Fruit fly (Drosophila melanogaster) whole organism, embryonic: ENCODE results near the gene CG43120.

Source experiments
- CG11504 ChIP-seq: fragments of 200-800 bp; sonication (Bioruptor generic); optimal IDR thresholded peaks from 3 replicates; lab custom pipeline; 2019; ENCODE audit warnings: missing biosample characterization, mild to moderate bottlenecking, missing genetic modification characterization, moderate library complexity
- CG12236 ChIP-seq: fragments of 200-800 bp; sonication (Bioruptor generic); optimal IDR thresholded peaks from 2 replicates; lab custom pipeline; 2016; ENCODE audit warnings: missing biosample characterization, missing genetic modification characterization
- CG15011 ChIP-seq: fragments of 200-800 bp; sonication (Bioruptor generic); optimal IDR thresholded peaks from 3 replicates; lab custom pipeline; 2018; ENCODE audit warnings: missing biosample characterization, mild to moderate bottlenecking, missing genetic modification characterization
- CG15269 ChIP-seq: fragments of 200-800 bp; sonication (Bioruptor generic); optimal IDR thresholded peaks from 2 replicates; lab custom pipeline; 2018; ENCODE audit warnings: missing biosample characterization, mild to moderate bottlenecking, missing genetic modification characterization, moderate library complexity
- CG1647 ChIP-seq: fragments of 200-800 bp; sonication (Bioruptor generic); optimal IDR thresholded peaks from 3 replicates; lab custom pipeline; 2016; ENCODE audit warnings: missing biosample characterization, missing genetic modification characterization
- CG16815 ChIP-seq: fragments of 200-800 bp; sonication (Bioruptor generic); optimal IDR thresholded peaks from 3 replicates; lab custom pipeline; 2017; ENCODE audit warnings: missing biosample characterization, mild to moderate bottlenecking, missing genetic modification characterization
- CG17328 ChIP-seq: fragments of 200-800 bp; sonication (Bioruptor generic); IDR thresholded peaks from 2 replicates; pipeline ENCODE4 v1.3.6; 2022; ENCODE audit warnings: missing biosample characterization, missing genetic modification characterization
- CG17385 ChIP-seq: fragments of 200-800 bp; sonication (Bioruptor generic); optimal IDR thresholded peaks from 3 replicates; lab custom pipeline; 2018; ENCODE audit warnings: missing biosample characterization, mild to moderate bottlenecking, missing genetic modification characterization
- CG17568 ChIP-seq: fragments of 200-800 bp; sonication (Bioruptor generic); optimal IDR thresholded peaks from 2 replicates; lab custom pipeline; 2018; ENCODE audit warnings: missing biosample characterization, mild to moderate bottlenecking, missing genetic modification characterization, moderate library complexity
- CG2202 ChIP-seq: fragments of 200-800 bp; sonication (Bioruptor generic); optimal IDR thresholded peaks from 2 replicates; lab custom pipeline; 2018; ENCODE audit warnings: missing biosample characterization, mild to moderate bottlenecking, missing genetic modification characterization
- CG3726 ChIP-seq: fragments of 200-800 bp; sonication (Bioruptor generic); IDR thresholded peaks from 3 replicates; pipeline ENCODE4, ENCODE4 v1.3.6; 2022; ENCODE audit warnings: missing biosample characterization, missing genetic modification characterization
- CG42726 ChIP-seq: fragments of 200-800 bp; sonication (Bioruptor generic); IDR thresholded peaks from 2 replicates; pipeline ENCODE4 v1.3.6; 2022; ENCODE audit warnings: missing biosample characterization, missing genetic modification characterization; ENCODE audit not compliant: partially characterized antibody
- CG43689 ChIP-seq: fragments of 200-800 bp; sonication (Bioruptor generic); IDR thresholded peaks from 2 replicates; pipeline ENCODE4 v1.3.6; 2022; ENCODE audit warnings: missing biosample characterization, missing genetic modification characterization
- CG6689 ChIP-seq: fragments of 200-800 bp; sonication (Bioruptor generic); IDR thresholded peaks from 2 replicates; pipeline ENCODE4 v1.3.6; 2022; ENCODE audit warnings: missing biosample characterization, missing genetic modification characterization
- CG9437 ChIP-seq: fragments of 200-800 bp; sonication (Bioruptor generic); optimal IDR thresholded peaks from 2 replicates; lab custom pipeline; 2018; ENCODE audit warnings: missing biosample characterization, mild to moderate bottlenecking, missing genetic modification characterization
- CG9817 ChIP-seq: fragments of 200-800 bp; sonication (Bioruptor generic); optimal IDR thresholded peaks from 2 replicates; lab custom pipeline; 2018; ENCODE audit warnings: missing biosample characterization, mild to moderate bottlenecking, missing genetic modification characterization, moderate library complexity
- HmgD ChIP-seq: fragments of 200-800 bp; sonication (Bioruptor generic); optimal IDR thresholded peaks from 3 replicates; lab custom pipeline; 2016; ENCODE audit warnings: missing biosample characterization, missing genetic modification characterization
- Hr78 ChIP-seq, 2 experiments: fragments of 200-800 bp in 1 of 2; fragments of >200 bp in 1 of 2; sonication (Bioruptor generic) in 1 of 2; optimal IDR thresholded peaks; 2 replicates each; lab custom pipeline; 2017 to 2019; ENCODE audit warnings: missing biosample characterization in 2 of 2, missing genetic modification characterization in 2 of 2, mild to moderate bottlenecking in 1 of 2, moderate library complexity in 1 of 2
- Lim3 ChIP-seq: fragments of 200-800 bp; sonication (Bioruptor generic); IDR thresholded peaks from 2 replicates; pipeline ENCODE4 v1.3.6; 2022; ENCODE audit warnings: missing biosample characterization, missing genetic modification characterization
- NC2β ChIP-seq: fragments of 200-800 bp; sonication (Bioruptor generic); optimal IDR thresholded peaks from 2 replicates; lab custom pipeline; 2016; ENCODE audit warnings: missing biosample characterization, missing genetic modification characterization
- Nf-YB ChIP-seq: fragments of 200-800 bp; sonication (Bioruptor generic); optimal IDR thresholded peaks from 3 replicates; lab custom pipeline; 2019; ENCODE audit warnings: missing biosample characterization, mild to moderate bottlenecking, missing genetic modification characterization, moderate library complexity
- Oli ChIP-seq: fragments of 200-800 bp; sonication (Bioruptor generic); optimal IDR thresholded peaks from 2 replicates; lab custom pipeline; 2018; ENCODE audit warnings: missing biosample characterization, mild to moderate bottlenecking, missing genetic modification characterization, moderate library complexity
- Optix ChIP-seq: fragments of 200-800 bp; sonication (Bioruptor generic); IDR thresholded peaks from 3 replicates; pipeline ENCODE4 v1.3.6; 2022; ENCODE audit warnings: missing biosample characterization, missing genetic modification characterization
- Rfx ChIP-seq: fragments of 200-800 bp; sonication (Bioruptor generic); IDR thresholded peaks from 2 replicates; pipeline ENCODE4 v1.3.6; 2022; ENCODE audit warnings: missing biosample characterization, missing genetic modification characterization
- Sox102F ChIP-seq: fragments of 200-800 bp; sonication (Bioruptor generic); optimal IDR thresholded peaks from 2 replicates; lab custom pipeline; 2018; ENCODE audit warnings: missing biosample characterization, mild to moderate bottlenecking, missing genetic modification characterization, moderate library complexity
- Spps ChIP-seq: fragments of 200-800 bp; sonication (Bioruptor generic); optimal IDR thresholded peaks from 2 replicates; lab custom pipeline; 2018; ENCODE audit warnings: missing biosample characterization, mild to moderate bottlenecking, missing genetic modification characterization
- Stat92E ChIP-seq, 3 experiments: fragments of >200 bp in 2 of 3; fragments of 200-800 bp in 1 of 3; sonication (Bioruptor generic) in 1 of 3; optimal IDR thresholded peaks; 2 replicates each; lab custom pipeline; 2017 to 2019; ENCODE audit warnings: missing biosample characterization in 3 of 3, missing genetic modification characterization in 3 of 3, mild to moderate bottlenecking in 1 of 3, moderate library complexity in 1 of 3
- Vsx1 ChIP-seq: fragments of 200-800 bp; sonication (Bioruptor generic); optimal IDR thresholded peaks from 2 replicates; lab custom pipeline; 2017; ENCODE audit warnings: missing biosample characterization, mild to moderate bottlenecking, missing genetic modification characterization, missing genetic modification reagents
- YL-1 ChIP-seq: fragments of 200-800 bp; sonication (Bioruptor generic); optimal IDR thresholded peaks from 3 replicates; lab custom pipeline; 2017; ENCODE audit warnings: missing biosample characterization, mild to moderate bottlenecking, missing genetic modification characterization
- al ChIP-seq: fragments of 200-800 bp; sonication (Bioruptor generic); IDR thresholded peaks from 2 replicates; pipeline ENCODE4 v1.3.6; 2022; ENCODE audit warnings: missing biosample characterization, missing genetic modification characterization
- ara ChIP-seq: fragments of 200-800 bp; sonication (Bioruptor generic); IDR thresholded peaks from 2 replicates; pipeline ENCODE4 v1.3.6; 2022; ENCODE audit warnings: missing biosample characterization, missing genetic modification characterization
- ase ChIP-seq: fragments of 200-800 bp; sonication (Bioruptor generic); IDR thresholded peaks from 3 replicates; pipeline ENCODE4 v1.3.6; 2022; ENCODE audit warnings: missing biosample characterization, missing genetic modification characterization
- bcd ChIP-seq: fragments of 200-800 bp; sonication (Bioruptor generic); optimal IDR thresholded peaks from 2 replicates; lab custom pipeline; 2017; ENCODE audit warnings: missing biosample characterization, mild to moderate bottlenecking, missing genetic modification characterization
- bsh ChIP-seq, 2 experiments: fragments of 200-800 bp; sonication (Bioruptor generic); optimal IDR thresholded peaks; 2 replicates each; lab custom pipeline; 2017 to 2018; ENCODE audit warnings: mild to moderate bottlenecking in 2 of 2, missing biosample characterization in 2 of 2, missing genetic modification characterization in 2 of 2, moderate library complexity in 1 of 2
- chm ChIP-seq: fragments of 200-800 bp; sonication (Bioruptor generic); IDR thresholded peaks from 2 replicates; pipeline ENCODE4 v1.3.6; 2022; ENCODE audit warnings: missing biosample characterization, missing genetic modification characterization
- ci ChIP-seq: fragments of 200-800 bp; sonication (Bioruptor generic); IDR thresholded peaks from 3 replicates; pipeline ENCODE4 v1.3.6; 2022; ENCODE audit warnings: missing biosample characterization, missing genetic modification characterization
- dmrt11E ChIP-seq: fragments of 200-800 bp; sonication (Bioruptor generic); optimal IDR thresholded peaks from 3 replicates; lab custom pipeline; 2018; ENCODE audit warnings: missing biosample characterization, mild to moderate bottlenecking, missing genetic modification characterization, moderate library complexity
- exex ChIP-seq: fragments of 200-800 bp; sonication (Bioruptor generic); optimal IDR thresholded peaks from 4 replicates; lab custom pipeline; 2018; ENCODE audit warnings: missing biosample characterization, mild to moderate bottlenecking, missing genetic modification characterization, moderate library complexity
- fd64A ChIP-seq: fragments of 200-800 bp; sonication (Bioruptor generic); optimal IDR thresholded peaks from 3 replicates; lab custom pipeline; 2018; ENCODE audit warnings: missing biosample characterization, mild to moderate bottlenecking, missing genetic modification characterization
- pros ChIP-seq: fragments of 200-800 bp; sonication (Bioruptor generic); optimal IDR thresholded peaks from 3 replicates; lab custom pipeline; 2019; ENCODE audit warnings: missing biosample characterization, mild to moderate bottlenecking, missing genetic modification characterization, moderate library complexity
- rib ChIP-seq: fragments of 200-800 bp; sonication (Bioruptor generic); IDR thresholded peaks from 2 replicates; pipeline ENCODE4 v1.3.6; 2022; ENCODE audit warnings: missing biosample characterization, missing genetic modification characterization
- scrt ChIP-seq: fragments of 200-800 bp; sonication (Bioruptor generic); optimal IDR thresholded peaks from 2 replicates; lab custom pipeline; 2018; ENCODE audit warnings: missing biosample characterization, mild to moderate bottlenecking, missing genetic modification characterization, moderate library complexity
- sens-2 ChIP-seq: fragments of 200-800 bp; sonication (Bioruptor generic); IDR thresholded peaks from 2 replicates; pipeline ENCODE4 v1.3.6; 2022; ENCODE audit warnings: missing biosample characterization, missing genetic modification characterization
- sqz ChIP-seq: fragments of 200-800 bp; sonication (Bioruptor generic); optimal IDR thresholded peaks from 3 replicates; lab custom pipeline; 2018; ENCODE audit warnings: missing biosample characterization, mild to moderate bottlenecking, missing genetic modification characterization
- sr ChIP-seq: fragments of 200-800 bp; sonication (Bioruptor generic); IDR thresholded peaks from 3 replicates; pipeline ENCODE4 v1.3.6; 2022; ENCODE audit warnings: missing biosample characterization, missing genetic modification characterization
- sug ChIP-seq: fragments of 200-800 bp; optimal IDR thresholded peaks from 2 replicates; lab custom pipeline; 2019; ENCODE audit warnings: missing biosample characterization, mild to moderate bottlenecking, missing genetic modification characterization, moderate library complexity
- twi ChIP-seq: fragments of 200-800 bp; optimal IDR thresholded peaks from 2 replicates; lab custom pipeline; 2019; ENCODE audit warnings: missing biosample characterization, mild to moderate bottlenecking, missing genetic modification characterization, moderate library complexity
- tx ChIP-seq: fragments of 200-800 bp; sonication (Bioruptor generic); optimal IDR thresholded peaks from 2 replicates; lab custom pipeline; 2016; ENCODE audit warnings: missing biosample characterization, missing genetic modification characterization
- vvl ChIP-seq: fragments of 200-800 bp; sonication (Bioruptor generic); IDR thresholded peaks from 2 replicates; pipeline ENCODE4 v1.3.6; 2022; ENCODE audit warnings: missing biosample characterization, missing genetic modification characterization
- z ChIP-seq: fragments of 200-800 bp; sonication (Bioruptor generic); IDR thresholded peaks from 3 replicates; pipeline ENCODE4 v1.3.6; 2022; ENCODE audit warnings: missing biosample characterization, missing genetic modification characterization

The CG43120 gene

dm6 chr3L:14366124-14366523, 15.6 kb upstream of the CG43120 start:
- peak; percentile 85 for TF ChIP-seq CG17568 (GFP tag; lab: Kevin White, UChicago)
- TF ChIP-seq al (GFP tag; lab: Robert Waterston, UW): no peak
- TF ChIP-seq CG15269 (tag; lab: Kevin White, UChicago): peak; percentile 39
- TF ChIP-seq CG3726 (GFP tag; lab: Robert Waterston, UW): no peak
- TF ChIP-seq sr: no peak
- no peak for TF ChIP-seq Rfx (GFP tag; lab: Robert Waterston, UW)
- TF ChIP-seq Optix (GFP tag; lab: Robert Waterston, UW): peak; percentile 40; the same call in 1 of the 3 replicates
- TF ChIP-seq CG2202 (tag; lab: Kevin White, UChicago): peak; percentile 87
- no peak for TF ChIP-seq tx (GFP tag; lab: Kevin White, UChicago)
- TF ChIP-seq CG16815 (GFP tag; lab: Kevin White, UChicago): no peak
- TF ChIP-seq CG43689 (GFP tag; lab: Robert Waterston, UW): no peak
- 0 out of 2 replicates have a peak, but pooled peaks have one; percentile 28 for TF ChIP-seq CG6689 (GFP tag; lab: Robert Waterston, UW)
- TF ChIP-seq Oli (tag; lab: Kevin White, UChicago): peak; percentile 34
- peak; percentile 91 for TF ChIP-seq Vsx1 (GFP tag; lab: Kevin White, UChicago)
- peak; percentile 41 for TF ChIP-seq exex
- TF ChIP-seq Nf-YB (GFP tag; lab: Kevin White, UChicago): peak; percentile 46
- TF ChIP-seq bsh (GFP tag; optimal IDR thresholded peaks at IDR 0.05; lab: Kevin White, UChicago): peak in 1 of 2 experiments; percentile 71
- no peak for TF ChIP-seq sens-2 (GFP tag; lab: Robert Waterston, UW)
- TF ChIP-seq bcd (GFP tag; lab: Kevin White, UChicago): peak; percentile 47
- TF ChIP-seq ase (GFP tag; lab: Robert Waterston, UW): peak; percentile 39; the same call in 1 of the 3 replicates
- peak; percentile 38 for TF ChIP-seq pros (GFP tag; lab: Kevin White, UChicago)
- no peak for TF ChIP-seq Lim3 (GFP tag; lab: Robert Waterston, UW)
- peak; percentile 22 for TF ChIP-seq CG9817 (tag; lab: Kevin White, UChicago)
- no peak; the same call in 2 of the 3 replicates for TF ChIP-seq z
- TF ChIP-seq Sox102F: peak; percentile 51
- TF ChIP-seq twi (tag; lab: Kevin White, UChicago): peak; percentile 68
- TF ChIP-seq CG1647 (GFP tag; lab: Kevin White, UChicago): peak; percentile 16
- peak; percentile 94 for TF ChIP-seq fd64A (GFP tag; lab: Kevin White, UChicago)
- peak; percentile 23 for TF ChIP-seq scrt (GFP tag; lab: Kevin White, UChicago)
- peak; percentile 52 for TF ChIP-seq CG17385 (GFP tag; lab: Kevin White, UChicago)
- peak; percentile 53 for TF ChIP-seq CG11504
- TF ChIP-seq Hr78 (GFP tag; optimal IDR thresholded peaks at IDR 0.05; lab: Kevin White, UChicago): peak in 1 of 2 experiments; percentile 97
- 0 out of 2 replicates have a peak, but pooled peaks have one; percentile 49 for TF ChIP-seq rib (GFP tag; lab: Robert Waterston, UW)
- no peak for TF ChIP-seq CG9437 (GFP tag; lab: Kevin White, UChicago)
- no peak for TF ChIP-seq HmgD (GFP tag; lab: Kevin White, UChicago)
- peak; percentile 85 for TF ChIP-seq ci (GFP tag; lab: Robert Waterston, UW)
- TF ChIP-seq Spps (tag; lab: Kevin White, UChicago): peak; percentile 60
- TF ChIP-seq vvl: peak; percentile 65; the same call in 1 of the 2 replicates
- TF ChIP-seq CG12236 (GFP tag; lab: Kevin White, UChicago): peak; percentile 48
- TF ChIP-seq NC2β: no peak
- peak; percentile 73 for TF ChIP-seq dmrt11E
- TF ChIP-seq ara: peak; percentile 46; the same call in 1 of the 2 replicates
- peak; percentile 68 for TF ChIP-seq sug (tag; lab: Kevin White, UChicago)
- peak; percentile 83 for TF ChIP-seq sqz (GFP tag; lab: Kevin White, UChicago)
- peak in 1 of 3 experiments; percentile 4 for TF ChIP-seq Stat92E (GFP tag; optimal IDR thresholded peaks at IDR 0.05; lab: Kevin White, UChicago)
- TF ChIP-seq YL-1 (GFP tag; lab: Kevin White, UChicago): peak; percentile 45
- peak; percentile 56; the same call in 1 of the 2 replicates for TF ChIP-seq chm
- TF ChIP-seq CG15011: peak; percentile 49
- no peak for TF ChIP-seq CG42726
- TF ChIP-seq CG17328 (GFP tag; lab: Robert Waterston, UW): peak; percentile 30; the same call in 1 of the 2 replicates
